Fruit fly (Drosophila melanogaster): ENCODE data around the gene Sgsf.

Gene Sgsf

DNA sequence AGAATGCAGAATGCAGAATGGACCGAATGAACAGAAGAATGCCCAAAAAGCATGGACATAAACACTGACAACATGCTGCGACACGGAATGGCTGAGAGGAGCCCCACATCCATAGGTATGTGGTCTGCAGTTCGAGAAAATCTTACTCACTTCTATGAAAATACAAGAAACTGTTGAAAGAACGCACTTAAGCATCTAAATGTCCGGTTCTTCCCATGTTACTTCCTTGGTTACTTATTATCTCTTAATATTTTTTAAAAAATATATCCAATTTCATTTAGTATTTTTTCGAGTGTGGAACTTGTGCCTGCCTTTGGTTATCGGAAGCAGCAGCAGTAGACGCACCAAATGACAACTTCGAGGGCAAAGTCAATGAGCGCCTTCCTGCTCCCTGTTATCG, 27.2 kb upstream of the Sgsf start (continued):
- TF ChIP-seq CG6163 (GFP tag; IDR thresholded peaks at IDR 0.05) (peak; percentile 82), topi (GFP tag; optimal IDR thresholded peaks at IDR 0.05) (peak; percentile 81), CG11902 (GFP tag; optimal IDR thresholded peaks at IDR 0.05) (peak; percentile 53), vri (GFP tag; optimal IDR thresholded peaks at IDR 0.05) (peak; percentile 83), Smox (GFP tag; optimal IDR thresholded peaks at IDR 0.05) (peak; percentile 86), Ets21C (GFP tag; optimal IDR thresholded peaks at IDR 0.05) (peak; percentile 72), net (GFP tag; optimal IDR thresholded peaks at IDR 0.05) (peak; percentile 66), Met (GFP tag; optimal IDR thresholded peaks at IDR 0.05) (peak; percentile 89)

- TF ChIP-seq salr (GFP tag; optimal IDR thresholded peaks at IDR 0.05): peak in 1 of 2 experiments; percentile 34
- no peak for TF ChIP-seq fkh (GFP tag; optimal IDR thresholded peaks at IDR 0.05)
- TF ChIP-seq OdsH (GFP tag; optimal IDR thresholded peaks at IDR 0.05): peak; percentile 25
- TF ChIP-seq Eip78C (GFP tag): peak; percentile 54
- no peak for TF ChIP-seq CG9139 (GFP tag; optimal IDR thresholded peaks at IDR 0.05)
- peak; percentile 29 for TF ChIP-seq CG4318 (GFP tag; optimal IDR thresholded peaks at IDR 0.05)
- no peak for TF ChIP-seq ss (GFP tag; optimal IDR thresholded peaks at IDR 0.05)
- peak; percentile 58; the same call in 2 of the 3 replicates for TF ChIP-seq CG8119 (GFP tag; IDR thresholded peaks at IDR 0.05)
- peak; percentile 63 for TF ChIP-seq svp (GFP tag)
- no peak for TF ChIP-seq fd59A (GFP tag; optimal IDR thresholded peaks at IDR 0.05)
- TF ChIP-seq Lpt (GFP tag; optimal IDR thresholded peaks at IDR 0.05): peak; percentile 31
- peak; percentile 59; the same call in 1 of the 3 replicates for TF ChIP-seq CG6163 (GFP tag; IDR thresholded peaks at IDR 0.05)
- peak; percentile 49 for TF ChIP-seq CG15336 (GFP tag; IDR thresholded peaks at IDR 0.05)
- TF ChIP-seq CG31627 (GFP tag; optimal IDR thresholded peaks at IDR 0.05): no peak
- TF ChIP-seq Smox (GFP tag; optimal IDR thresholded peaks at IDR 0.05): no peak
- peak; percentile 26 for TF ChIP-seq Hr4 (GFP tag; optimal IDR thresholded peaks at IDR 0.05)
- TF ChIP-seq CG10631 (GFP tag; optimal IDR thresholded peaks at IDR 0.05): peak; percentile 51
- peak; percentile 55 for TF ChIP-seq CG6276 (GFP tag; optimal IDR thresholded peaks at IDR 0.05)
- peak; percentile 13 for TF ChIP-seq Ets96B (tag; optimal IDR thresholded peaks at IDR 0.05)
- TF ChIP-seq CG11294 (GFP tag; IDR thresholded peaks at IDR 0.05): no peak
- TF ChIP-seq eg (GFP tag; IDR thresholded peaks at IDR 0.05): peak; percentile 56; the same call in 1 of the 3 replicates
- peak; percentile 62 for TF ChIP-seq CG3919 (GFP tag; optimal IDR thresholded peaks at IDR 0.05)
- no peak for TF ChIP-seq Hr39 (GFP tag; optimal IDR thresholded peaks at IDR 0.05)
- TF ChIP-seq Gug (GFP tag; IDR thresholded peaks at IDR 0.05): peak; percentile 62; the same call in 1 of the 2 replicates
- TF ChIP-seq CG10669 (GFP tag; optimal IDR thresholded peaks at IDR 0.05): no peak
- no peak for TF ChIP-seq Sox15 (GFP tag; optimal IDR thresholded peaks at IDR 0.05)
- peak; percentile 35 for TF ChIP-seq achi (GFP tag; optimal IDR thresholded peaks at IDR 0.05)
- TF ChIP-seq CG32006 (GFP tag; optimal IDR thresholded peaks at IDR 0.05): peak; percentile 63
- peak; percentile 9 for TF ChIP-seq dac (GFP tag; optimal IDR thresholded peaks at IDR 0.05)
- no peak for TF ChIP-seq topi (GFP tag; optimal IDR thresholded peaks at IDR 0.05)
- no peak for TF ChIP-seq CG6808 (GFP tag; optimal IDR thresholded peaks at IDR 0.05)
Measured at dm6 chr3R:12315455-12315854, 26.0 kb upstream of the Sgsf start.

DNA sequence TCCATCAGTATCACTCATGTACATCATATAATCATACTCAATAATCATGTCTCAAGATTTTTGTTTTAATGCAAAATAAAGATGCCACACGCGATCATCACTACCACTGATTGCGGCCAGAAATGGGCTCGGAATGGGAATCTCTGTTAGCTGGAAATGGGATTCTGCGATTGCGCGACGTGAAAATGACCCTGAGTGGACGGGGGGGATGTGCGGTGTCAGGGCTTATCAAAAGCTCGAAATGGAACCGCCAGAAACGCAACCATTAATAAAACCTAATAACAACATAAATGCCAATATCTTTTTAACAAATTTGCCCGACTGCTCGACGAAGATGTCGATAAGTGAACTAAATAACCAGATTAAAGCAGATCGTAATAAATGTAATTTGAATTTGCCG, 25.1 kb upstream of the Sgsf start:
- TF ChIP-seq CG15336 (GFP tag; IDR thresholded peaks at IDR 0.05): no peak
- no peak for TF ChIP-seq lz (GFP tag; optimal IDR thresholded peaks at IDR 0.05)
- TF ChIP-seq spab (GFP tag; optimal IDR thresholded peaks at IDR 0.05): no peak
- no peak for TF ChIP-seq Hr38 (GFP tag; optimal IDR thresholded peaks at IDR 0.05)
- peak; percentile 93 for TF ChIP-seq svp (GFP tag)

Measured in whole organism, prepupa.